Worm (Caenorhabditis elegans): ENCODE measurements around the gene sth-1.

Gene sth-1

ce11 chrV:8046706-8047105 is 5.2 kb upstream of the sth-1 start, which contains the start of gene ZC513.3:
ZC513.3 (plus strand) TSS chrV:8047006.
- TF ChIP-seq ceh-31 (tag; optimal IDR thresholded peaks at IDR 0.05): no peak
- no peak for TF ChIP-seq fax-1 (tag; optimal IDR thresholded peaks at IDR 0.05)
- no peak for TF ChIP-seq ama-1 (optimal IDR thresholded peaks at IDR 0.05)
- TF ChIP-seq syd-9 (tag; optimal IDR thresholded peaks at IDR 0.05): no peak
- no peak for TF ChIP-seq hlh-15 (tag; optimal IDR thresholded peaks at IDR 0.05)
- TF ChIP-seq hlh-30 (tag; optimal IDR thresholded peaks at IDR 0.05; ENCODE audit: insufficient read depth): no peak
- no peak for TF ChIP-seq nhr-11 (tag; optimal IDR thresholded peaks at IDR 0.05)
- TF ChIP-seq tbx-2 (tag; optimal IDR thresholded peaks at IDR 0.05): no peak
- TF ChIP-seq sox-2 (GFP tag; IDR thresholded peaks at IDR 0.05): no peak
- TF ChIP-seq unc-55 (GFP tag; optimal IDR thresholded peaks at IDR 0.05): no peak
- TF ChIP-seq C08G9.2 (tag; optimal IDR thresholded peaks at IDR 0.05): no peak
- TF ChIP-seq madf-2 (tag; optimal IDR thresholded peaks at IDR 0.05): no peak
- no peak for TF ChIP-seq ceh-18 (tag; optimal IDR thresholded peaks at IDR 0.05)
- no peak for TF ChIP-seq ceh-24 (tag; optimal IDR thresholded peaks at IDR 0.05)

- no peak for TF ChIP-seq ztf-16 (tag; optimal IDR thresholded peaks at IDR 0.05)
- no peak for TF ChIP-seq hlh-13 (GFP tag; optimal IDR thresholded peaks at IDR 0.05)
- no peak for TF ChIP-seq elt-2 (tag; optimal IDR thresholded peaks at IDR 0.05)
- peak; percentile 14 for TF ChIP-seq dmd-4 (tag; optimal IDR thresholded peaks at IDR 0.05; ENCODE audit: borderline replicate concordance)
- no peak for TF ChIP-seq madf-2 (tag; optimal IDR thresholded peaks at IDR 0.05)
- TF ChIP-seq che-1 (tag; optimal IDR thresholded peaks at IDR 0.05): no peak
- peak; percentile 74 for TF ChIP-seq elt-4 (tag; optimal IDR thresholded peaks at IDR 0.05)
- TF ChIP-seq ceh-24 (tag; optimal IDR thresholded peaks at IDR 0.05): no peak
- TF ChIP-seq ceh-19 (GFP tag; optimal IDR thresholded peaks at IDR 0.05): no peak
- no peak for TF ChIP-seq sox-2 (GFP tag; IDR thresholded peaks at IDR 0.05)
Observed at ce11 chrV:8050059-8050677, 1.8 kb upstream of the sth-1 start.

- TF ChIP-seq odd-2 (tag; optimal IDR thresholded peaks at IDR 0.05) (no peak), pros-1 (tag; optimal IDR thresholded peaks at IDR 0.05) (no peak), lin-11 (tag; optimal IDR thresholded peaks at IDR 0.05) (no peak), ama-1 (optimal IDR thresholded peaks at IDR 0.05) (no peak), K02D7.2 (tag; optimal IDR thresholded peaks at IDR 0.05) (no peak), hlh-15 (tag; optimal IDR thresholded peaks at IDR 0.05) (no peak), ceh-48 (tag; optimal IDR thresholded peaks at IDR 0.05) (no peak), pat-9 (tag; optimal IDR thresholded peaks at IDR 0.05) (no peak), tbx-2 (tag; optimal IDR thresholded peaks at IDR 0.05) (no peak), ahr-1 (tag; optimal IDR thresholded peaks at IDR 0.05) (no peak), nfya-1 (tag; optimal IDR thresholded peaks at IDR 0.05) (no peak), che-1 (tag; optimal IDR thresholded peaks at IDR 0.05) (no peak), ceh-6 (GFP tag; optimal IDR thresholded peaks at IDR 0.05) (no peak), ttx-3 (tag; optimal IDR thresholded peaks at IDR 0.05) (no peak), nhr-232 (tag; optimal IDR thresholded peaks at IDR 0.05) (no peak), sox-4 (tag; optimal IDR thresholded peaks at IDR 0.05) (no peak), ztf-16 (tag; optimal IDR thresholded peaks at IDR 0.05) (no peak), ceh-9 (tag; optimal IDR thresholded peaks at IDR 0.05) (no peak), ceh-18 (tag; optimal IDR thresholded peaks at IDR 0.05) (no peak), K09A11.1 (tag; optimal IDR thresholded peaks at IDR 0.05; ENCODE audit: insufficient read depth) (no peak)
Observed at ce11 chrV:8050811-8051210, 1.1 kb upstream of the sth-1 start, which contains the start of gene col-43. col-43 (minus strand) TSS chrV:8050911.

ce11 chrV:8054130-8054529 is 2.2 kb downstream of the sth-1 start, which contains the start of gene ZC513.2:
ZC513.2 (plus strand) TSS chrV:8054430.
- no peak for TF ChIP-seq sox-4 (tag; optimal IDR thresholded peaks at IDR 0.05)
- TF ChIP-seq ceh-24 (tag; optimal IDR thresholded peaks at IDR 0.05): no peak
- no peak for TF ChIP-seq lin-11 (tag; optimal IDR thresholded peaks at IDR 0.05)
- TF ChIP-seq che-1 (tag; optimal IDR thresholded peaks at IDR 0.05): no peak
- TF ChIP-seq ceh-19 (GFP tag; optimal IDR thresholded peaks at IDR 0.05): no peak
- no peak for TF ChIP-seq pat-9 (tag; optimal IDR thresholded peaks at IDR 0.05)
- TF ChIP-seq K09A11.1 (tag; optimal IDR thresholded peaks at IDR 0.05; ENCODE audit: insufficient read depth): no peak
- no peak for TF ChIP-seq pag-3 (tag; optimal IDR thresholded peaks at IDR 0.05; ENCODE audit: borderline replicate concordance)

All from whole organism, late embryonic.